Worm (Caenorhabditis elegans) whole organism, young adult: Measurements from ENCODE around the gene nfya-1.

Experiments
- B0019.2 ChIP-seq: fragments of 200-800 bp; sonication (Bioruptor generic); conservative IDR thresholded peaks from 2 replicates; pipeline ENCODE4 v1.3.6; 2022; ENCODE audit warnings: missing genetic modification reagents, missing genetic modification characterization, missing compliant biosample characterization
- C06A6.2 ChIP-seq: fragments of 200-800 bp; sonication (Bioruptor generic); conservative IDR thresholded peaks from 2 replicates; pipeline ENCODE4 v1.3.6; 2022; ENCODE audit warnings: missing genetic modification characterization, missing compliant biosample characterization
- C17E4.6 ChIP-seq: fragments of 200-800 bp; sonication (Bioruptor generic); IDR thresholded peaks from 2 replicates; pipeline ENCODE4 v1.3.6; 2022; ENCODE audit warnings: missing genetic modification reagents, missing genetic modification characterization, missing compliant biosample characterization
- D2030.7 ChIP-seq: fragments of 200-800 bp; sonication (Bioruptor generic); IDR thresholded peaks from 2 replicates; pipeline ENCODE4 v1.3.6; 2022; ENCODE audit warnings: missing genetic modification reagents, missing genetic modification characterization, missing compliant biosample characterization
- F10E7.11 ChIP-seq: sonication (generic microtip); optimal IDR thresholded peaks from 2 replicates; lab custom pipeline; 2017; ENCODE audit warnings: mild to moderate bottlenecking, missing genetic modification characterization, moderate library complexity, missing compliant biosample characterization
- F33H1.4 ChIP-seq: fragments of 200-800 bp; sonication (Bioruptor generic); IDR thresholded peaks from 2 replicates; pipeline ENCODE4 v1.3.6; 2022; ENCODE audit warnings: missing genetic modification reagents, missing genetic modification characterization, missing compliant biosample characterization
- F37B4.10 ChIP-seq: fragments of 200-800 bp; sonication (Bioruptor generic); IDR thresholded peaks from 2 replicates; pipeline ENCODE4 v1.3.6; 2022; ENCODE audit warnings: missing genetic modification characterization, missing compliant biosample characterization
- F49E8.2 ChIP-seq: sonication (generic microtip); optimal IDR thresholded peaks from 3 replicates; lab custom pipeline; 2017; ENCODE audit warnings: missing genetic modification characterization, mild to moderate bottlenecking, missing compliant biosample characterization, antibody characterized with exemption, moderate library complexity; ENCODE audit not compliant: insufficient read depth
- K11D2.4 ChIP-seq: fragments of 200-800 bp; sonication (Bioruptor generic); IDR thresholded peaks from 2 replicates; pipeline ENCODE4 v1.3.6; 2022; ENCODE audit warnings: missing genetic modification reagents, missing genetic modification characterization, missing compliant biosample characterization
- K12H6.12 ChIP-seq: fragments of 200-800 bp; sonication (Bioruptor generic); optimal IDR thresholded peaks from 2 replicates; lab custom pipeline; 2018; ENCODE audit warnings: mild to moderate bottlenecking, missing genetic modification characterization, missing compliant biosample characterization
- T26A5.8 ChIP-seq: sonication (generic microtip); optimal IDR thresholded peaks from 2 replicates; lab custom pipeline; 2016; ENCODE audit warnings: missing genetic modification characterization, missing compliant biosample characterization
- Y67H2A.10 ChIP-seq: fragments of 200-800 bp; sonication (Bioruptor generic); conservative IDR thresholded peaks from 2 replicates; pipeline ENCODE4 v1.3.6; 2022; ENCODE audit warnings: missing genetic modification reagents, missing genetic modification characterization, missing compliant biosample characterization
- ZK185.1 ChIP-seq: sonication (generic microtip); optimal IDR thresholded peaks from 2 replicates; lab custom pipeline; 2016; ENCODE audit warnings: mild to moderate bottlenecking, missing genetic modification characterization, missing compliant biosample characterization; ENCODE audit not compliant: poor library complexity, severe bottlenecking
- akir-1 ChIP-seq: fragments of 200-800 bp; sonication (Bioruptor generic); optimal IDR thresholded peaks from 2 replicates; lab custom pipeline; 2018; ENCODE audit warnings: mild to moderate bottlenecking, missing genetic modification characterization, moderate library complexity, missing compliant biosample characterization
- aptf-2 ChIP-seq: fragments of 200-800 bp; sonication (Bioruptor generic); conservative IDR thresholded peaks from 2 replicates; pipeline ENCODE4 v1.3.6; 2022; ENCODE audit warnings: missing genetic modification reagents, missing genetic modification characterization, missing compliant biosample characterization
- attf-5 ChIP-seq: fragments of 200-800 bp; sonication (Bioruptor generic); optimal IDR thresholded peaks from 2 replicates; lab custom pipeline; 2018; ENCODE audit warnings: mild to moderate bottlenecking, missing genetic modification characterization, missing compliant biosample characterization
- bed-2 ChIP-seq: fragments of 200-800 bp; sonication (Bioruptor generic); IDR thresholded peaks from 2 replicates; pipeline ENCODE4 v1.3.6; 2022; ENCODE audit warnings: missing genetic modification reagents, missing genetic modification characterization, missing compliant biosample characterization
- ccch-3 ChIP-seq: fragments of 200-800 bp; sonication (Bioruptor generic); optimal IDR thresholded peaks from 2 replicates; lab custom pipeline; 2018; ENCODE audit warnings: mild to moderate bottlenecking, missing genetic modification characterization, missing compliant biosample characterization
- cebp-2 ChIP-seq: fragments of 200-800 bp; sonication (Bioruptor generic); IDR thresholded peaks from 2 replicates; pipeline ENCODE4 v1.3.6; 2022; ENCODE audit warnings: missing genetic modification characterization, missing compliant biosample characterization
- ceh-27 ChIP-seq: fragments of 200-800 bp; sonication (Bioruptor generic); optimal IDR thresholded peaks from 2 replicates; lab custom pipeline; 2018; ENCODE audit warnings: mild to moderate bottlenecking, missing genetic modification characterization, moderate library complexity, missing compliant biosample characterization
- ceh-79 ChIP-seq: sonication (generic microtip); optimal IDR thresholded peaks from 2 replicates; lab custom pipeline; 2017; ENCODE audit warnings: mild to moderate bottlenecking, missing genetic modification characterization, missing compliant biosample characterization
- dpff-1 ChIP-seq: sonication (generic microtip); optimal IDR thresholded peaks from 2 replicates; lab custom pipeline; 2017; ENCODE audit warnings: mild to moderate bottlenecking, missing genetic modification characterization, missing compliant biosample characterization
- egl-44 ChIP-seq: fragments of 200-800 bp; sonication (Bioruptor generic); IDR thresholded peaks from 2 replicates; pipeline ENCODE4 v1.3.6; 2022; ENCODE audit warnings: missing genetic modification reagents, missing genetic modification characterization, missing compliant biosample characterization
- egrh-3 ChIP-seq: fragments of 200-800 bp; sonication (Bioruptor generic); IDR thresholded peaks from 2 replicates; pipeline ENCODE4 v1.3.6; 2022; ENCODE audit warnings: missing genetic modification reagents, missing genetic modification characterization, missing compliant biosample characterization
- ekl-4 ChIP-seq: fragments of 200-800 bp; sonication (Bioruptor generic); IDR thresholded peaks from 2 replicates; pipeline ENCODE4 v1.3.6; 2022; ENCODE audit warnings: missing genetic modification reagents, missing genetic modification characterization, missing compliant biosample characterization
- hlh-12 ChIP-seq: sonication (generic microtip); optimal IDR thresholded peaks from 2 replicates; lab custom pipeline; 2016; ENCODE audit warnings: missing genetic modification characterization, missing compliant biosample characterization
- hmg-1.2 ChIP-seq: fragments of 200-800 bp; sonication (Bioruptor generic); IDR thresholded peaks from 2 replicates; pipeline ENCODE4 v1.3.6; 2022; ENCODE audit warnings: missing genetic modification reagents, missing genetic modification characterization, missing compliant biosample characterization
- hmg-20 ChIP-seq: fragments of 200-800 bp; sonication (Bioruptor generic); IDR thresholded peaks from 2 replicates; pipeline ENCODE4 v1.3.6; 2022; ENCODE audit warnings: missing genetic modification reagents, missing genetic modification characterization, missing compliant biosample characterization
- hrde-1 ChIP-seq: sonication (generic microtip); optimal IDR thresholded peaks from 2 replicates; lab custom pipeline; 2016; ENCODE audit warnings: missing genetic modification characterization, mild to moderate bottlenecking, missing compliant biosample characterization, moderate library complexity, missing genotype, missing genetic modification reagents, borderline replicate concordance
- hsf-1 ChIP-seq: fragments of 200-800 bp; sonication (Bioruptor generic); IDR thresholded peaks from 2 replicates; pipeline ENCODE4 v1.3.6; 2022; ENCODE audit warnings: missing genetic modification reagents, missing genetic modification characterization, missing compliant biosample characterization
- let-526 ChIP-seq: fragments of 200-800 bp; sonication (Bioruptor generic); IDR thresholded peaks from 2 replicates; pipeline ENCODE4 v1.3.6; 2022; ENCODE audit warnings: missing genetic modification reagents, missing genetic modification characterization, missing compliant biosample characterization
- lin-26 ChIP-seq: fragments of 200-800 bp; sonication (Bioruptor generic); IDR thresholded peaks from 2 replicates; pipeline ENCODE4 v1.3.6; 2022; ENCODE audit warnings: missing genetic modification reagents, missing genetic modification characterization, missing compliant biosample characterization
- lin-35 ChIP-seq, 3 experiments: fragments of 150-350 bp in 2 of 3; sonication (generic microtip) in 1 of 3; optimal IDR thresholded peaks; 2 replicates each; lab custom pipeline; 2014 to 2018; ENCODE audit warnings: missing biosample characterization in 3 of 3, missing genetic modification characterization in 3 of 3, missing genetic modification reagents in 3 of 3
- lin-40 ChIP-seq: sonication (generic microtip); optimal IDR thresholded peaks from 2 replicates; lab custom pipeline; 2016; ENCODE audit warnings: missing genetic modification characterization, mild to moderate bottlenecking, missing compliant biosample characterization, missing genotype, missing genetic modification reagents
- madf-6 ChIP-seq: fragments of 200-800 bp; sonication (Bioruptor generic); IDR thresholded peaks from 2 replicates; pipeline ENCODE4 v1.3.6; 2022; ENCODE audit warnings: missing genetic modification reagents, missing genetic modification characterization, missing compliant biosample characterization
- mel-28 ChIP-seq: sonication (generic microtip); optimal IDR thresholded peaks from 2 replicates; lab custom pipeline; 2016; ENCODE audit warnings: borderline replicate concordance, mild to moderate bottlenecking, missing genetic modification characterization, missing compliant biosample characterization
- nfyb-1 ChIP-seq: fragments of 200-800 bp; sonication (Bioruptor generic); IDR thresholded peaks from 2 replicates; pipeline ENCODE4 v1.3.6; 2022; ENCODE audit warnings: missing genetic modification reagents, missing genetic modification characterization, missing compliant biosample characterization
- nhr-120 ChIP-seq: fragments of 200-800 bp; sonication (Bioruptor generic); IDR thresholded peaks from 2 replicates; pipeline ENCODE4 v1.3.6; 2022; ENCODE audit warnings: missing genetic modification characterization, missing compliant biosample characterization
- nhr-90 ChIP-seq: sonication (generic microtip); optimal IDR thresholded peaks from 2 replicates; lab custom pipeline; 2016; ENCODE audit warnings: missing genotype, mild to moderate bottlenecking, missing genetic modification characterization, missing compliant biosample characterization
- pbrm-1 ChIP-seq: fragments of 200-800 bp; sonication (Bioruptor generic); IDR thresholded peaks from 2 replicates; pipeline ENCODE4 v1.3.6; 2022; ENCODE audit warnings: missing genetic modification reagents, missing genetic modification characterization, missing compliant biosample characterization
- rcor-1 ChIP-seq: fragments of 200-800 bp; sonication (Bioruptor generic); IDR thresholded peaks from 2 replicates; pipeline ENCODE4 v1.3.6; 2022; ENCODE audit warnings: missing genetic modification reagents, missing genetic modification characterization, missing compliant biosample characterization
- somi-1 ChIP-seq: fragments of 200-800 bp; sonication (Bioruptor generic); optimal IDR thresholded peaks from 2 replicates; lab custom pipeline; 2018; ENCODE audit warnings: mild to moderate bottlenecking, missing genetic modification characterization, missing compliant biosample characterization
- tlf-1 ChIP-seq: fragments of 200-800 bp; sonication (Bioruptor generic); optimal IDR thresholded peaks from 2 replicates; lab custom pipeline; 2018; ENCODE audit warnings: mild to moderate bottlenecking, missing genetic modification characterization, missing compliant biosample characterization
- unc-62 ChIP-seq: fragments of 150-350 bp; optimal IDR thresholded peaks from 2 replicates; lab custom pipeline; 2014; ENCODE audit warnings: missing biosample characterization, missing genetic modification reagents, missing genetic modification characterization
- zfh-2 ChIP-seq: fragments of 200-800 bp; sonication (Bioruptor generic); conservative IDR thresholded peaks from 2 replicates; pipeline ENCODE4 v1.3.6; 2022; ENCODE audit warnings: missing genetic modification reagents, missing genetic modification characterization, missing compliant biosample characterization
- ztf-22 ChIP-seq: fragments of 200-800 bp; sonication (Bioruptor generic); optimal IDR thresholded peaks from 2 replicates; lab custom pipeline; 2018; ENCODE audit warnings: mild to moderate bottlenecking, missing genetic modification characterization, moderate library complexity, missing compliant biosample characterization
- ztf-28 ChIP-seq: fragments of 200-800 bp; sonication (Bioruptor generic); IDR thresholded peaks from 2 replicates; pipeline ENCODE4 v1.3.6; 2022; ENCODE audit warnings: missing genetic modification reagents, missing genetic modification characterization, missing compliant biosample characterization
- ztf-3 ChIP-seq: fragments of 200-800 bp; sonication (Bioruptor generic); optimal IDR thresholded peaks from 2 replicates; lab custom pipeline; 2018; ENCODE audit warnings: mild to moderate bottlenecking, missing genetic modification characterization, missing compliant biosample characterization
- ztf-6 ChIP-seq: fragments of 200-800 bp; sonication (Bioruptor generic); IDR thresholded peaks from 2 replicates; pipeline ENCODE4 v1.3.6; 2022; ENCODE audit warnings: missing genetic modification reagents, missing genetic modification characterization, missing compliant biosample characterization

The nfya-1 gene

ce11 chrX:11934933-11935332, 11.7 kb downstream of the nfya-1 start (continued):
- TF ChIP-seq let-526 (GFP tag; lab: Robert Waterston, UW) (0 out of 2 replicates have a peak, but pooled peaks have one; percentile 35), K11D2.4 (peak; percentile 81), ekl-4 (GFP tag; lab: Robert Waterston, UW) (peak; percentile 63), D2030.7 (peak; percentile 83), hrde-1 (tag; lab: Kevin White, UChicago) (peak; percentile 18), egrh-3 (GFP tag; lab: Robert Waterston, UW) (peak; percentile 59; the same call in 1 of the 2 replicates), hmg-1.2 (GFP tag; lab: Robert Waterston, UW) (peak; percentile 82), somi-1 (GFP tag; lab: Kevin White, UChicago) (peak; percentile 68), F49E8.2 (tag; lab: Kevin White, UChicago) (no peak), tlf-1 (GFP tag; lab: Kevin White, UChicago) (no peak), ccch-3 (GFP tag; lab: Kevin White, UChicago) (no peak), T26A5.8 (tag; lab: Kevin White, UChicago) (peak; percentile 49), akir-1 (GFP tag; lab: Kevin White, UChicago) (no peak), egl-44 (GFP tag; lab: Robert Waterston, UW) (peak; percentile 82), C17E4.6 (no peak), ztf-6 (no peak), dpff-1 (no peak), unc-62 (GFP tag; lab: Kevin White, UChicago) (no peak), cebp-2 (GFP tag; lab: Robert Waterston, UW) (no peak), madf-6 (peak; percentile 61), F10E7.11 (tag; lab: Kevin White, UChicago) (no peak), nfyb-1 (GFP tag; lab: Robert Waterston, UW) (peak; percentile 86), attf-5 (GFP tag; lab: Kevin White, UChicago) (peak; percentile 43), nhr-120 (GFP tag; lab: Robert Waterston, UW) (no peak), F37B4.10 (no peak), pbrm-1 (GFP tag; lab: Robert Waterston, UW) (peak; percentile 87), B0019.2 (no peak), aptf-2 (0 out of 2 replicates have a peak, but pooled peaks have one; percentile 42), Y67H2A.10 (GFP tag; lab: Robert Waterston, UW) (no peak), lin-35 (GFP tag; optimal IDR thresholded peaks at IDR 0.05; lab: Kevin White, UChicago) (no peak), ztf-3 (GFP tag; lab: Kevin White, UChicago) (no peak), hlh-12 (tag; lab: Kevin White, UChicago) (no peak), ceh-79 (tag; lab: Kevin White, UChicago) (no peak), lin-40 (peak; percentile 83), ztf-22 (GFP tag; lab: Kevin White, UChicago) (no peak), ceh-27 (peak; percentile 69), nhr-90 (tag; lab: Kevin White, UChicago) (peak; percentile 61), bed-2 (no peak), F33H1.4 (GFP tag; lab: Robert Waterston, UW) (no peak), hsf-1 (no peak), zfh-2 (GFP tag; lab: Robert Waterston, UW) (no peak), rcor-1 (peak; percentile 81), ZK185.1 (tag; lab: Kevin White, UChicago) (peak; percentile 93), hmg-20 (peak; percentile 72; the same call in 1 of the 2 replicates), lin-26 (GFP tag; lab: Robert Waterston, UW) (no peak), ztf-28 (peak; percentile 86), mel-28 (peak; percentile 39), K12H6.12 (tag; lab: Kevin White, UChicago) (peak; percentile 19), C06A6.2 (GFP tag; lab: Robert Waterston, UW) (no peak)
